Worm (Caenorhabditis elegans): ENCODE results near the gene Y97E10AR.2.

The Y97E10AR.2 gene

DNA sequence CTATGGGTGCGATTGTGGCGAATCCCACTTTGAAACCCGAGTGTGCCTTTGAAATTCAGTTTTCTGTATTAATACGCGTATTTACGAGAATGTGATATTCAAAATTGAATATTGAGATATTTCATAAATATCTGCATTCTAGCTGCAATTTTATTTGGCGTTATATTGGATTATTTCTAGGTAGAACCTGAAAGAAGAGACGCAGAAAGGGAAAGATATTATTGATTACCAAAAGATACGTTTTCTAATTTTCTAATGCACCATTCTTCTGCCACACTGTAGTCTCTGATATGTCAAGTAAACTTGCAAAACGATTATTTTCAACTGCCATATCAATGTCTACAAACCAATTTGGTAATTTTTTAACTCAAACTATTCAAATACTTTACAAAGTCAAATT is 26.1 kb downstream of the Y97E10AR.2 start, which contains the start of gene ech-3:
Gene ech-3, plus strand, starts transcription at position 178 of the 400 bp plus-strand sequence.
- TF ChIP-seq unc-62 (GFP tag; optimal IDR thresholded peaks at IDR 0.05) = no peak

DNA sequence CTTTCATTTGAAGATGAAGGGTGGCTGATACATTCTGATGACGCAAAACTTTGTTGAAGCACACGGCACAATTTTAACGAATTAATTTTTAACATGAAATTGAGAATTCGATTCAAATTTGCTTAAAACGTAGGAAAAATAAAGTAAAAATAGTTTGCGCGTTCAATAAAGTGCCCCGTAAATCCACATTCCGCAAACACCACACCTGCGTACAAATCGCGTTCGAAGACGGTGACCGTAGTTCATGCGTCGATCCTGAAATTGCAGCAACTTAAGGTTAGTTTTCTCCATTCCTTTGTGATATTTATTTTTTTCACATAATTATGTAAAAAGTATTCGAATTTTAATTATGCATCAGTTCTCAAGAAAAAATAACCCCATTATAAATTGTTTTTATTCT is 28.8 kb downstream of the Y97E10AR.2 start, which contains the start of gene F43H9.3:
Gene F43H9.3, minus strand, starts transcription at position 189 of the 400 bp plus-strand sequence.
- TF ChIP-seq unc-62 (GFP tag; optimal IDR thresholded peaks at IDR 0.05) = no peak

DNA sequence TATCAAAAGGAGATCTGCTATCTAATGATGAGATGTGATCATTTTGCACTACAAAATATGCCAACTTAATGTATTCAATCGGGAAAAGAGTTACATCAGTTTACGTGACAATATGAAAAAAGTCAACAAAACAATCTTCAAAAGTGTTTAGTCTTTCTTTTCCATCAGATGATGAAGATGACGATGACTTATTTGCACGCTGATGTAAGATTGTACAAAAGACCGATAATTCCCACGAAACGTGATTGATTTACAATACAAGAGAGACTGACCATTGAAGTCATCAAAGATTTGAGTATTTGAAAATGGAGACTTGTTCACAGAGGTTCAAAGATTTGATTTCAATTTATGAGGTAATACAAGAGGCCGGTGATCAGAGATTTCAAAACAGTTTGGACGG is 29.3 kb downstream of the Y97E10AR.2 start:
- no peak for TF ChIP-seq unc-62 (GFP tag; optimal IDR thresholded peaks at IDR 0.05)

DNA sequence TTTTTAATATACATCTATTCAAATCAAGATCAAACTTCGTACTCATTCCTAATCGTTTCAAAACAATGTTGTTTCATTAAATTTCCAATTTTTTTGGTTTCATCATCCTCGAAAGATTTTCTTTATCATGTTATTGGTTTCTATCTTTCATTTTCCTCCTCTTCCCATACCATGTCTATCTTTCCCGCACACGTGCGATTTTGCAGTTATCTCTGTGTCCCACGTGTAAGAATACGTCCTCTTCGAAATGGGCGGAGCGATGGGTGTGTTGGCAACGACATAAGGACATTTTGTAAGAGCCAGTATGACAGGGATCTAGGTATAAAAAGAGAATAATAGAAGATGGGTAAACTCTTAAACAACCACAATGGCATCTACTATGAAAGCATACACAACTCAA is 30.4 kb downstream of the Y97E10AR.2 start, which contains the start of gene F43H9.4:
Gene F43H9.4, plus strand, starts transcription at position 366 of the 400 bp plus-strand sequence.
- no peak for TF ChIP-seq unc-62 (GFP tag; optimal IDR thresholded peaks at IDR 0.05)

DNA sequence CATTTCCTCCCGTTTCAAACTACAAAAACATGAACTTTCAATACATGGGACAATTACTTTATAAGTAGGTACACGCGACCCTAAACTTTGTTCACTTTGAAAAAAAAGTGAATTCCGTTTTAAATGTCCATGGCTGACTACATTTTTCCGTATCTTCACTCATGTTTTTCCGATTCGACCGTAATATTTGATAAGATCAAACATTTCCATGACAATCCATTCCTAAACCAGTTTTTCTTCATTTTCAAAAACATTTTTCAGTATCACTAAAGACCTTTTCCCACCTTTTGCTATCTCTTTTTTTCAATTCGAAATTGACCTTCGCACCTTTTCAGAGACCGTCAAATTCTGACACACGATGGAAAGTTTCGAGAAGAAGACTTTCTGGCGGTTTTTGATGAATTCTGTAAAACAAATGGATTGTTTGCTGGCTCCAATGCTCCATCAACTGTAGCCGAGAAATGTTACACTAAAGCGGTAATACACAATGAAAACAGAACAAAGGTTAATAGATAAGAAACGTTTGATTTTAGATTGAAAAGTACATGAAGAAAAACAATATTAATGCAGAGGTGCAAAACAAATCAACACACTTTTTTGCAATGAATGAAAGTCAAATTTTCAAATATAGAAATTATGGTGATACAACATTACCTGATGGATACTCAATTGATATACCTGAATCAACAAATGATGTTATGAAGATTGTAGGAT is 31.6 kb downstream of the Y97E10AR.2 start:
- no peak for TF ChIP-seq unc-62 (GFP tag; optimal IDR thresholded peaks at IDR 0.05)

DNA sequence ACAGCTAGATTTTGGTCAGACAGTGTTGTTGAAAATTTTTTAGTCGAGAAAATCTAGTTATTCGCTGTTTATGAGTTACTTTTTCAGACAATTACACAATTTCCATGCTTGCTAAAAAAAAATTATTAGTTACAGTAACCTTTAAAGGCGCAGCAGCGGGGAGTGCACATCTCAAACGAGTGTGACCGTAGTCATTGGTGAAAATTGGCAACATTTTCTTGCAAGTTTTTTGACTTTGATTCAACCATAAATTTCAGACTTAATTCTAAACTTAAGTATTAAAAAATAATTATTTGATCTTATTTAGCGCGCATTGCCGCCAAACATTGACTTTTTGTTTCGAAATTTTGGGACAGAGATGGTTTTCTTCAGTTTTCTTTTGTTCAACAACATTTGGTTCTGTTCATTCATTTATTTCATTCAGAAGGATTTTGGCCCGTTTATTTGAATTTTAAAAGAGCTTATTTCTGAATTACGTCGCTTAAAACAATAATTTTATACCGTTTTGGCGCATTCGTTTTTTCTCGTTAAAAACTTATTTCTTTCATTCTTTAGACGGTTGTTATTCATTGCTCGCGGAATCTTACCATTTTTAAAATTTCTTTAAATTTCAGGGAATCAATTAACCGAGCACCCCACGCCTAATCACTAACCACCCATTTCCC is 33.0 kb downstream of the Y97E10AR.2 start, which contains the start of gene oma-2:
Gene oma-2, plus strand, starts transcription at position 615 of the 665 bp plus-strand sequence.
- no peak for TF ChIP-seq unc-62 (GFP tag; optimal IDR thresholded peaks at IDR 0.05)

DNA sequence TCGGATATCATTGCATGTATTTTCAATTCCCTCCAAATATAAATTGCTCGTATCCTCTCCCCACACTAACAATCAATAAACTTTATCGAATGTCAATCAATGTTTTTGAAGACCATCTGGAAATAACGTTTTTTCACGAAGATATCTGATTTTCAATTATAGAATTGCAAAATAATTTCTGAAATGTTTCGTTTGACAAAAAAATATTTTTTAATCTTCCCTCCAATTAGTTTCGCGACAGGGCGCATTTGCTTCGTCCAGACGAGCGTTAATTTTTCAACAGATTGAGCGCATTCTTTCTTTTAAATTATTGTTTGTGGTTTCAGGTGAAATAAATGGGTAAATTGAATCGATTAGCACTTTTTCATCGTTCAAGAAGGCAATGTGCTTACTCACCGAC is 35.1 kb downstream of the Y97E10AR.2 start, which contains the start of gene vars-1:
Gene vars-1, plus strand, starts transcription at position 291 of the 400 bp plus-strand sequence.
- no peak for TF ChIP-seq unc-62 (GFP tag; optimal IDR thresholded peaks at IDR 0.05)

DNA sequence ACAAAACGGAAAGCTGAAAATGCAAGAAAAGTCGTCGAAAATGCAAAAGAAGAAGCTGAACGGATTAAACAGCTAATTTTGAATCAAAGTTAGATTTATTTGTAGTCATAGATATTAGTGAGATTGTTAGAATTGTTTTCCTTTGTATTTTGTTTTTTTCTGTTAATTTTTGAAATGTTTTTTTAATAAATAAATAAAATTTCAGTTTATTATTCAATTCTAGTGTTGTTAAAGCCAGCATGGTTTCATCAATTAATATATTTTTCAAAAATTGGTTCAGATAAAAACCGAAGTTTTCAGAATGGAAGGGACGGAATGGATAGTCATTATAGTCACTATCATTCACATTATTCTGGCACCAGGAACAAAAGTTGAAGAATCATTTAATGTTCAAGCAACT is 38.8 kb downstream of the Y97E10AR.2 start, which contains the start of gene algn-12:
Gene algn-12, plus strand, starts transcription at position 301 of the 400 bp plus-strand sequence.
- no peak for TF ChIP-seq unc-62 (GFP tag; optimal IDR thresholded peaks at IDR 0.05)

DNA sequence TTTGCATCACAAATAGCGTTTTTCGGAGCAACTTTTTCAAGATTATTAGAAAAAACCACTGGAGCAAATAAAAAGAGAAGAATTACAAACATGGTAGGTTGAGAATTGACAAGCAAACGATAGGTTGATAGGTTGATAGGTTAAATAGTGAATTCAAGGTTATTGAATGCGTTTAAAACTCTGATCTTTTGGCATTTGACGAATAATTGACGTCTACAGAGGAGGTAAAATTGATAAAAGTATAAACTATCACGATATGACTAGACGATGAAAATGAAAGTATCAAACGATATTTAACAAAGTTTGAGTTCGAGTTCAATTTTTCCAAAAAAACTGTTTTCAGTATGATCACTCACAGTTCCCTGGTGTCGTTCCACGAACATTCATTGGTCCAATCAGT is 40.0 kb downstream of the Y97E10AR.2 start, which contains the start of gene ZC513.14:
Gene ZC513.14, minus strand, starts transcription at position 101 of the 400 bp plus-strand sequence.
- TF ChIP-seq unc-62 (GFP tag; optimal IDR thresholded peaks at IDR 0.05) = no peak

DNA sequence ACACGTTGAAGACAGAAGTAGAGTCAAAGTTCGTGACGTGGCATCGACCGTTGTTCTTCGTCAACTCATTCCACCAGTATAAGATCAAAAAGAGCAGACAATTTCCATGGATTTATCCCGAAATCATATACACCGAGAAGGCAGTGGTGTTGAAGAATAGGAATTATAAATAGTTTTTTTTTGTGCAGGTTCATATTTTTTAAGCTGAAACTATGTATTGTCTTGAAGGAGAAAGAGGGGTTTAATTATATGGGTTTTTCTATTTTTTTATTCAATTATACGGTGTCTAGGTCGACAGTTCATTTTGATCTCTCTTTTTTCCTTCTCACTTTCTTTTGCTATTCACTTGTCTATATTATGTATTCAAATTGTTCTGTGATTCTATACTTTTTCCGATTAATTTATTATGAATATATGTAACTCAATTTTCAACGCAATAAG is 43.1 kb downstream of the Y97E10AR.2 start:
- TF ChIP-seq unc-62 (GFP tag; optimal IDR thresholded peaks at IDR 0.05) = no peak

DNA sequence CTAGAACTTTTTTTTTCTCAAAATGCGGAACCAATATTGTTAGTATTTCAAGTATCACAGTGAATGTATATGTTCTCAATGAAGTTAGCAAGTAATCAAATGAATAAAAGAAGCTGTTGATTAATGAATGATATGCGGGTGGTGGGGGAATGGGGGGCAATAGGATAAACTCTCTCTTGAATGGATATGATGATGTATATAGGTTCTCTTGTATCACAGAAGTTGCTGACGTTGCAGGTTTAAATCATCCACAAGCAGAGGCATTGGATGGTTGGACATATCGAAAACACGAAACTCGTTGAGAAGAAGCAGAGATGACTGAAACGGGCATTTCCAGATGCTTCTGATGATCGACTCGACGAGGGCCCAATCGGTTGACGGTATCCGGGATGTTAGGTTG is 43.6 kb downstream of the Y97E10AR.2 start:
- TF ChIP-seq unc-62 (GFP tag; optimal IDR thresholded peaks at IDR 0.05) = no peak

DNA sequence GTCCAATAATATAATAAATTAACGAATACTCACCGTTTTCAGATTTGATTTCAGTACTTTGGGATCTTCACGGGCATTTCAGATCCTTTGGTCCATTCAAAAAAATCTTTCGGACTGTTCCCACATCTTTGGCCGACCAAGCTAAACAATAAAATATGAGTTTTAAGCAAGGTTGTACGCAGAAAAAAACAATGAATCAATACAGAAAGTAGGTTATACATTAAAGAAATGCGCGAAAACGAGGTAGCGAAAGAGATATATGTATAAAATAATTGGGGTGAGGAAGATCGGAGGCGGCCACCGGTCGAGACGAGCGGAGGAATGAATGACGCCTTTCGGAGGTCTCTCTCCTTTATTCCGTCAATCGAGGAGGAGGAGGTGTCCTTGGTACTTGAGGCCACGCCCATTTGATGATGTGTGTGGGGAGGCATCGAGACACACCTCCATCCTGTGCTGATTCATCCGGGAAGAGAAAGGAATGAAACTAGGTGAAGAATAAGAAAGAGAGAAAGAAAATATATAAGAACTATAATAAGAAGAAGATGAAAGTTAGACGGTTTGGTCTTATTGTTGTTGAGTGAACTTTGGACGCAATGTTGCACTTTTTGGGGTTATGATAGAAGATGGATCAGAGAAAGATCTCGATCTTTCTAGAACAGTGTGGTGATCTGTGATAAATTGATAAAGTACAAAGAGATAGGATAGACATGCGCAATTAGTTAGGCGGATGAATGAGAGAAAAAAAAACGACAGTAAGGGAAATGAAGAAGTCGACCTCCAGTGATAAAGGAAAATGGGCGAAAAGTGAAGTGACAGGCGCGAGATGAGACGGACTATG is 44.5 kb downstream of the Y97E10AR.2 start:
- no peak for TF ChIP-seq unc-62 (GFP tag; optimal IDR thresholded peaks at IDR 0.05)

DNA sequence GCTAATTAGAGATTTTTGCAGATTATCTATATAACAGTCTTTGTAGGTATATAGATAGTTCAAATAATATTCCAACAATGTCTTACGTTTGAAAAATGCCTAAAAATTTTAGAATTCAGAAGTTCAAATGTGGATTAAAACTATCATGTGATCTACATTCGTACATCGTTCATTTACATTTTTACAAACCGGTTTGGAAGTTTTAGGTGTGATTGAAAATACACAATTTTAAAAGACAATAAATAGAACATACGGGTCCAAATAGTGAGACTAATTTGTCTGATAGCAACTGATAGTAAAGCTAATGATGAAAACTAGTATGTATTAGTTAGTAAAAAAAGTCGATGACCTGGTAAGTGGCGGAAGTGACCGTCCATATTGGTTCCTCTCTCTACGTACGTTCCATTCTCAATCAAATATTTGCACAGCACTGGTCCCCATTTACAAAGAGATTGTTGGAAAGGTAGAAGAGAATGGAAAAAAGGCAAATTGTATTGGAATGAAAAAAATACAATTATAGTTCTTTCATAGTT is 45.4 kb downstream of the Y97E10AR.2 start:
- TF ChIP-seq unc-62 (GFP tag; optimal IDR thresholded peaks at IDR 0.05) = no peak

DNA sequence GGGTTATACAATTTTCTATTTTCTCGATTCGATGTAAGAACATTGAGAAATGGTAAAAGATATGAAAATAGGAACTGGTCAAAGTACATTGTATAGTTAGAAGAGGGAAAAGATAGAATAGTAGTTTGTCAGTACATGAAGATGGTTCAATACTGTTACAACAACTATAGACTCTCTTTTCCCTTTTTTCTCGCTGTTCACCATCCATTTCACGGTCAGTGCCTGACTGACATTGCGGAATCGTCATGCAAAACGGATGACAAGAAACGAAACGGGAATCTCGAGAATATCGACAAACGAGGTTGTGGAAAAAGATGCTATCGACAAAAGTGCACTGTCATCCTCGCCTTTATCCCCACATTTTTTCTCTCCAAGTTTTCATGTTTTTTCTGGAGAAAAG is 47.7 kb downstream of the Y97E10AR.2 start:
- TF ChIP-seq unc-62 (GFP tag; optimal IDR thresholded peaks at IDR 0.05) = no peak

DNA sequence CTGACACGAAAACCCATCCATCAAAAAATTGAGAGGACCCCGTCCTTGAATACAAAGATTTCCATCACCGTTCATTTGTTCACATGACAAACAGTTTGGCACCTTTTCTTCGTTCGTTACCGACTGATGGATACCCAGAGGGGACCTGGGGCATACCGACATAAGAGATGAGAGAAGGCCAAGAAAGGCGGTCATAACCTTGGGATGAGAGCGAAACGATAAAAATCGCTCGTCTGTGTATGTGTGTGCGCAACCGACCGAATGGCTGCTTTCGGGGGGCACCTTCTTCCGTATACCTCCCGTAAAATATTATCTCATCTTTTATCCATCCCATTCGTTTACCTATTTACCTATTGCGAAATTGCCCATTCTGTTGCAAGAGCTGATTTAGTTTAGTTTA is 49.0 kb downstream of the Y97E10AR.2 start:
- no peak for TF ChIP-seq unc-62 (GFP tag; optimal IDR thresholded peaks at IDR 0.05)
